Worm (Caenorhabditis elegans) whole organism, late embryonic: ENCODE measurements around the gene col-97.
A peak's percentile ranks its signal among the peaks of the same experiment; 100 is the strongest.

Source experiments
- F13H6.1 ChIP-seq: sonication (generic microtip); optimal IDR thresholded peaks from 2 replicates; lab custom pipeline; 2016; ENCODE audit warnings: missing genetic modification characterization, missing compliant biosample characterization
- K09A11.1 ChIP-seq: sonication (generic microtip); optimal IDR thresholded peaks from 2 replicates; lab custom pipeline; 2017; ENCODE audit warnings: antibody characterized with exemption, mild to moderate bottlenecking, missing genetic modification characterization, missing compliant biosample characterization; ENCODE audit not compliant: insufficient read depth
- ceh-18 ChIP-seq: sonication (generic microtip); optimal IDR thresholded peaks from 2 replicates; lab custom pipeline; 2016; ENCODE audit warnings: missing genetic modification characterization, missing compliant biosample characterization
- ceh-19 ChIP-seq: fragments of 200-800 bp; sonication (Bioruptor generic); optimal IDR thresholded peaks from 2 replicates; lab custom pipeline; 2018; ENCODE audit warnings: mild to moderate bottlenecking, missing genetic modification characterization, missing compliant biosample characterization
- ceh-2 ChIP-seq: sonication (generic microtip); optimal IDR thresholded peaks from 2 replicates; lab custom pipeline; 2016; ENCODE audit warnings: missing genotype, missing genetic modification characterization, missing compliant biosample characterization
- ceh-22 ChIP-seq: sonication (generic microtip); optimal IDR thresholded peaks from 2 replicates; lab custom pipeline; 2017; ENCODE audit warnings: missing biosample characterization, missing genetic modification characterization
- ceh-31 ChIP-seq: sonication (generic microtip); optimal IDR thresholded peaks from 2 replicates; lab custom pipeline; 2016; ENCODE audit warnings: missing genetic modification characterization, missing compliant biosample characterization
- ceh-45 ChIP-seq: fragments of 200-800 bp; sonication (Bioruptor generic); IDR thresholded peaks from 2 replicates; pipeline ENCODE4 v1.3.6; 2022; ENCODE audit warnings: missing genetic modification reagents, missing genetic modification characterization, missing compliant biosample characterization
- ceh-48 ChIP-seq: sonication (generic microtip); optimal IDR thresholded peaks from 2 replicates; lab custom pipeline; 2016; ENCODE audit warnings: missing genetic modification characterization, inconsistent platforms, missing compliant biosample characterization
- ceh-6 ChIP-seq: fragments of 200-800 bp; sonication (Bioruptor generic); optimal IDR thresholded peaks from 2 replicates; lab custom pipeline; 2018; ENCODE audit warnings: mild to moderate bottlenecking, missing genetic modification characterization, missing compliant biosample characterization
- dve-1 ChIP-seq: sonication (generic microtip); optimal IDR thresholded peaks from 2 replicates; lab custom pipeline; 2017; ENCODE audit warnings: antibody characterized with exemption, mild to moderate bottlenecking, missing genetic modification characterization, missing compliant biosample characterization
- elt-4 ChIP-seq: sonication (generic microtip); optimal IDR thresholded peaks from 2 replicates; lab custom pipeline; 2016; ENCODE audit warnings: missing genetic modification characterization, missing compliant biosample characterization
- fax-1 ChIP-seq: sonication (generic microtip); optimal IDR thresholded peaks from 2 replicates; lab custom pipeline; 2016; ENCODE audit warnings: missing genotype, missing genetic modification characterization, missing compliant biosample characterization
- fkh-6 ChIP-seq: sonication (generic microtip); optimal IDR thresholded peaks from 2 replicates; lab custom pipeline; 2016; ENCODE audit warnings: missing genetic modification characterization, missing compliant biosample characterization
- gmeb-2 ChIP-seq: sonication (generic microtip); optimal IDR thresholded peaks from 2 replicates; lab custom pipeline; 2016; ENCODE audit warnings: missing genetic modification characterization, inconsistent platforms, missing compliant biosample characterization
- hlh-6 ChIP-seq: sonication (generic microtip); optimal IDR thresholded peaks from 2 replicates; lab custom pipeline; 2016; ENCODE audit warnings: missing genotype, missing genetic modification characterization, missing compliant biosample characterization
- hlh-8 ChIP-seq: sonication (generic microtip); optimal IDR thresholded peaks from 2 replicates; lab custom pipeline; 2016; ENCODE audit warnings: missing genotype, missing genetic modification characterization, missing compliant biosample characterization
- lim-6 ChIP-seq: sonication (generic microtip); optimal IDR thresholded peaks from 2 replicates; lab custom pipeline; 2016; ENCODE audit warnings: missing genetic modification characterization, missing compliant biosample characterization
- lin-11 ChIP-seq: fragments of 200-800 bp; sonication (Bioruptor generic); optimal IDR thresholded peaks from 2 replicates; lab custom pipeline; 2018; ENCODE audit warnings: mild to moderate bottlenecking, missing genetic modification characterization, missing compliant biosample characterization
- madf-2 ChIP-seq: sonication (generic microtip); optimal IDR thresholded peaks from 2 replicates; lab custom pipeline; 2017; ENCODE audit warnings: missing genetic modification characterization, missing compliant biosample characterization
- mec-3 ChIP-seq: sonication (generic microtip); optimal IDR thresholded peaks from 2 replicates; lab custom pipeline; 2016; ENCODE audit warnings: borderline replicate concordance, missing genetic modification characterization, missing compliant biosample characterization
- nfya-1 ChIP-seq: sonication (generic microtip); optimal IDR thresholded peaks from 2 replicates; lab custom pipeline; 2017; ENCODE audit warnings: missing genetic modification characterization, mild to moderate bottlenecking, missing compliant biosample characterization, antibody characterized with exemption, moderate library complexity
- nhr-232 ChIP-seq: sonication (generic microtip); optimal IDR thresholded peaks from 2 replicates; lab custom pipeline; 2016; ENCODE audit warnings: missing genetic modification characterization, missing compliant biosample characterization
- odd-2 ChIP-seq: sonication (generic microtip); optimal IDR thresholded peaks from 2 replicates; lab custom pipeline; 2017; ENCODE audit warnings: antibody characterized with exemption, mild to moderate bottlenecking, missing genetic modification characterization, missing compliant biosample characterization
- pag-3 ChIP-seq: sonication (generic microtip); optimal IDR thresholded peaks from 2 replicates; lab custom pipeline; 2016; ENCODE audit warnings: missing compliant biosample characterization, missing genetic modification characterization, borderline replicate concordance
- pat-9 ChIP-seq: fragments of 200-800 bp; sonication (Bioruptor generic); optimal IDR thresholded peaks from 2 replicates; lab custom pipeline; 2018; ENCODE audit warnings: mild to moderate bottlenecking, missing genetic modification characterization, moderate library complexity, missing compliant biosample characterization
- pax-1 ChIP-seq: fragments of 150-350 bp; optimal IDR thresholded peaks from 2 replicates; lab custom pipeline; 2014; ENCODE audit warnings: missing biosample characterization, missing genetic modification characterization
- pha-4 ChIP-seq: fragments of 150-350 bp; optimal IDR thresholded peaks from 2 replicates; lab custom pipeline; 2018; ENCODE audit warnings: missing biosample characterization, missing genetic modification reagents, missing genetic modification characterization
- pqm-1 ChIP-seq: sonication (generic microtip); optimal IDR thresholded peaks from 2 replicates; lab custom pipeline; 2016; ENCODE audit warnings: missing genetic modification characterization, missing compliant biosample characterization
- ref-2 ChIP-seq: sonication (generic microtip); optimal IDR thresholded peaks from 2 replicates; lab custom pipeline; 2016; ENCODE audit warnings: missing genetic modification characterization, missing compliant biosample characterization
- sdc-2 ChIP-seq: sonication (generic microtip); optimal IDR thresholded peaks from 2 replicates; lab custom pipeline; 2016; ENCODE audit warnings: missing genotype, missing genetic modification characterization, missing compliant biosample characterization
- syd-9 ChIP-seq: sonication (generic microtip); optimal IDR thresholded peaks from 2 replicates; lab custom pipeline; 2016; ENCODE audit warnings: mild to moderate bottlenecking, missing genetic modification characterization, moderate library complexity, missing compliant biosample characterization
- tbx-2 ChIP-seq: sonication (generic microtip); optimal IDR thresholded peaks from 2 replicates; lab custom pipeline; 2016; ENCODE audit warnings: missing genetic modification characterization, missing compliant biosample characterization
- tbx-7 ChIP-seq: sonication (generic microtip); optimal IDR thresholded peaks from 2 replicates; lab custom pipeline; 2016; ENCODE audit warnings: missing genotype, missing genetic modification characterization, missing compliant biosample characterization
- unc-42 ChIP-seq: sonication (generic microtip); optimal IDR thresholded peaks from 2 replicates; lab custom pipeline; 2016; ENCODE audit warnings: missing genotype, missing genetic modification characterization, missing compliant biosample characterization
- unc-55 ChIP-seq: sonication (generic microtip); optimal IDR thresholded peaks from 2 replicates; lab custom pipeline; 2017; ENCODE audit warnings: missing biosample characterization, missing genetic modification reagents, missing genetic modification characterization
- unc-86 ChIP-seq: sonication (generic microtip); optimal IDR thresholded peaks from 2 replicates; lab custom pipeline; 2016; ENCODE audit warnings: missing genetic modification characterization, missing compliant biosample characterization
- zip-5 ChIP-seq: sonication (generic microtip); optimal IDR thresholded peaks from 2 replicates; lab custom pipeline; 2016; ENCODE audit warnings: missing genetic modification characterization, missing compliant biosample characterization
- ztf-16 ChIP-seq: sonication (generic microtip); optimal IDR thresholded peaks from 2 replicates; lab custom pipeline; 2017; ENCODE audit warnings: missing genetic modification characterization, missing compliant biosample characterization

col-97 gene

DNA sequence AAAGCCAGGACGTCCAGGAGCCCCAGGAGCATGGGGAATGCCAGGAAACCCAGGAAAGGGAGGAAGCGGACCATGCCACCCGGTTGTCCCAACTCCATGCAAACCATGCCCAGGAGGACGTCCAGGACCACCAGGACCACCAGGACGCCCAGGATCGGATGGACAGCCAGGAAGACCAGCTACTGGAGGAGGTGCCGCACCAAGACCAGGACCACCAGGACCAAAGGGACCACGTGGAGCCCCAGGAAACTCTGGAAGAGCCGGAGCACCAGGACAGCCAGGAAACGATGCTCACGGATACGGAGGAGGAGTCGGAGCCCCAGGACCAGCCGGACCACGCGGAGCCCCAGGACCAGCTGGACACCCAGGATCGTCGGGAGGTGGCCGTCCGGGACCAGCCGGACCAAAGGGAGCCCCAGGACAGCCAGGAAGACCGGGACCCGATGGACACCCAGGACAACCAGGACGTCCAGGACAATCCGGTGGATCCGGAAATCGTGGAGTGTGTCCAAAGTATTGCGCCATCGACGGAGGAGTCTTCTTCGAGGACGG, 26.1 kb upstream of the col-97 start:
- TF ChIP-seq ceh-19 (GFP tag; lab: Kevin White, UChicago): no peak
- no peak for TF ChIP-seq mec-3 (tag; lab: Kevin White, UChicago)
- TF ChIP-seq hlh-6: peak; percentile 8
- TF ChIP-seq sdc-2: peak; percentile 36

DNA sequence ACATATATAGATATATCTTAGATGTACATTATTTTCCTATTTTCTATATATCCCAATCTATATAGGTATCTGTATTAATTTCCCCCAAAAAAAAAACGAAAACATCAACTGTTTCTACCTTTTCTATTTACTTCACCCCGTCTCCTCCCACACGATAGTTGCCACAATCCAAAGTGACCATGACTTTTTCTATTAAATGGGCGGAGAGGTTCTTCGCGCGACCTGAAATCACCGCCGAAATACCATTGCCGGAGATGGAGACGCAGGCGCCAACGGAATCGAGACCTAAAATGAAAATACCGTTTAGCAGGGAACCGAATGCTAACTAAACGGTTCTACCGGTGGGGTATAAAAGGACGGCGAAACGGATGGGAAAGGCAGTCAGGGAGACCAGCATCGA, 25.1 kb upstream of the col-97 start, which contains the start of gene col-98:
Gene col-98 (plus strand): TSS at position 390 of the 400 bp plus-strand sequence.
- TF ChIP-seq ceh-48 (no peak), fax-1 (no peak), unc-55 (GFP tag; lab: Kevin White, UChicago) (no peak), unc-42 (tag; lab: Kevin White, UChicago) (no peak), hlh-8 (no peak), ceh-2 (tag; lab: Kevin White, UChicago) (no peak), ref-2 (tag; lab: Kevin White, UChicago) (no peak), ztf-16 (tag; lab: Kevin White, UChicago) (no peak), pha-4 (no peak), ceh-22 (tag; lab: Kevin White, UChicago) (no peak), ceh-45 (no peak), odd-2 (tag; lab: Kevin White, UChicago) (no peak), pat-9 (tag; lab: Kevin White, UChicago) (no peak), ceh-18 (tag; lab: Kevin White, UChicago) (no peak), ceh-31 (tag; lab: Kevin White, UChicago) (no peak), elt-4 (tag; lab: Kevin White, UChicago) (no peak), F13H6.1 (no peak), lin-11 (no peak)
- TF ChIP-seq, all 69 proteins: peak for 0

DNA sequence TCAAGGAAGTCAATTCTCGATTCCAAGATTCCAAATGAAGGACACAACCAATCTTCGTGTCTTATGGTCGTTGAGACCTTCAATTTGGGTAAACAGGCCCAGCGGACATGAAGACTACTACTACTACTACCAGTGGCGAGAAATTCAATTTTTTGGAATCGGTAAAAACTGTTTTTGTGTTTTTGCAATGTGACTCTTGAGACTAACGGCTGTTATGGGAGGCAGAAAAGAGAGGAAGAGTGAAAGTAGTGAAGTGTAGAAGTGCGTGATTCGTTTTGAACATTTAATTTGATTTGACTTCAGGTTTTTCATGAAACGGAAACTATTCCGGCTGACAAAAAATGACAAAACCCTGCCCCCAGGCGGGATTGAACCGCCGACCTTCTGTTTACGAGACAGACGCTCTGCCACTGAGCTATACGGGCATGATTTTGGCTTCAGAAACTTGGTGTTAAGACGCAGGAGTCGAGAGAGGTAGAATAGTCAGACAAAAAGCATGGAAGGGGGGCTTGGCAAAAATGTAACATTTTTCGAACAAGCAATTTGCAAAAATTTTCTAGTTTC, 22.3 kb upstream of the col-97 start:
- TF ChIP-seq zip-5 (tag; lab: Kevin White, UChicago) (no peak), syd-9 (tag; lab: Kevin White, UChicago) (no peak), gmeb-2 (tag; lab: Kevin White, UChicago) (no peak), ceh-2 (tag; lab: Kevin White, UChicago) (no peak), ref-2 (tag; lab: Kevin White, UChicago) (no peak), ceh-18 (tag; lab: Kevin White, UChicago) (peak; percentile 27), fkh-6 (tag; lab: Kevin White, UChicago) (no peak), hlh-6 (peak; percentile 29), unc-42 (tag; lab: Kevin White, UChicago) (no peak), lim-6 (tag; lab: Kevin White, UChicago) (no peak)

- TF ChIP-seq pax-1 (tag; lab: Kevin White, UChicago) (no peak), tbx-2 (tag; lab: Kevin White, UChicago) (no peak), lim-6 (tag; lab: Kevin White, UChicago) (no peak), madf-2 (tag; lab: Kevin White, UChicago) (no peak), nhr-232 (tag; lab: Kevin White, UChicago) (no peak), nfya-1 (tag; lab: Kevin White, UChicago) (no peak), mec-3 (tag; lab: Kevin White, UChicago) (no peak), ceh-6 (GFP tag; lab: Kevin White, UChicago) (no peak), pag-3 (no peak), K09A11.1 (no peak), unc-86 (tag; lab: Kevin White, UChicago) (no peak), pqm-1 (tag; lab: Kevin White, UChicago) (no peak), dve-1 (tag; lab: Kevin White, UChicago) (no peak), lin-11 (no peak), tbx-7 (no peak)
- TF ChIP-seq, all 69 proteins: peak for 0
Observed at ce11 chrIII:13013912-13014311, 20.4 kb upstream of the col-97 start.
